Worm (Caenorhabditis elegans) whole organism, early embryonic: Measurements from ENCODE around the gene srh-276.

Source experiments
- B0310.2 ChIP-seq: sonication (generic microtip); optimal IDR thresholded peaks from 2 replicates; lab custom pipeline; 2016; ENCODE audit warnings: mild to moderate bottlenecking, missing genetic modification characterization, missing compliant biosample characterization
- F13C5.2 ChIP-seq: sonication (generic microtip); optimal IDR thresholded peaks from 2 replicates; lab custom pipeline; 2017; ENCODE audit warnings: mild to moderate bottlenecking, missing genetic modification characterization, inconsistent platforms, missing compliant biosample characterization
- aly-1 ChIP-seq: sonication (generic microtip); optimal IDR thresholded peaks from 2 replicates; lab custom pipeline; 2016; ENCODE audit warnings: missing genetic modification characterization, missing compliant biosample characterization
- ama-1 ChIP-seq: fragments of 150-350 bp; optimal IDR thresholded peaks from 2 replicates; lab custom pipeline; 2014
- ceh-13 ChIP-seq: fragments of 200-800 bp; sonication (Bioruptor generic); optimal IDR thresholded peaks from 2 replicates; lab custom pipeline; 2018; ENCODE audit warnings: mild to moderate bottlenecking, missing genetic modification characterization, missing compliant biosample characterization
- ets-7 ChIP-seq: sonication (generic microtip); optimal IDR thresholded peaks from 2 replicates; lab custom pipeline; 2016; ENCODE audit warnings: missing genotype, missing genetic modification characterization, missing compliant biosample characterization
- flt-1 ChIP-seq: fragments of 200-800 bp; sonication (Bioruptor generic); IDR thresholded peaks from 2 replicates; pipeline ENCODE4 v1.3.6; 2022; ENCODE audit warnings: missing genetic modification characterization, missing compliant biosample characterization
- hmg-4 ChIP-seq: fragments of 200-800 bp; sonication (Bioruptor generic); optimal IDR thresholded peaks from 2 replicates; lab custom pipeline; 2018; ENCODE audit warnings: mild to moderate bottlenecking, missing genetic modification characterization, missing compliant biosample characterization
- pes-1 ChIP-seq: fragments of 200-800 bp; sonication (Bioruptor generic); IDR thresholded peaks from 2 replicates; pipeline ENCODE4 v1.3.6; 2022; ENCODE audit warnings: missing genetic modification reagents, missing genetic modification characterization, missing compliant biosample characterization
- scrt-1 ChIP-seq: fragments of 200-800 bp; sonication (Bioruptor generic); IDR thresholded peaks from 2 replicates; pipeline ENCODE4 v1.3.6; 2022; ENCODE audit warnings: missing genetic modification characterization, missing compliant biosample characterization
- tbx-37 ChIP-seq: fragments of 200-800 bp; sonication (Bioruptor generic); conservative IDR thresholded peaks from 2 replicates; pipeline ENCODE4 v1.3.6; 2022; ENCODE audit warnings: missing genetic modification reagents, missing genetic modification characterization, missing compliant biosample characterization

DNA sequence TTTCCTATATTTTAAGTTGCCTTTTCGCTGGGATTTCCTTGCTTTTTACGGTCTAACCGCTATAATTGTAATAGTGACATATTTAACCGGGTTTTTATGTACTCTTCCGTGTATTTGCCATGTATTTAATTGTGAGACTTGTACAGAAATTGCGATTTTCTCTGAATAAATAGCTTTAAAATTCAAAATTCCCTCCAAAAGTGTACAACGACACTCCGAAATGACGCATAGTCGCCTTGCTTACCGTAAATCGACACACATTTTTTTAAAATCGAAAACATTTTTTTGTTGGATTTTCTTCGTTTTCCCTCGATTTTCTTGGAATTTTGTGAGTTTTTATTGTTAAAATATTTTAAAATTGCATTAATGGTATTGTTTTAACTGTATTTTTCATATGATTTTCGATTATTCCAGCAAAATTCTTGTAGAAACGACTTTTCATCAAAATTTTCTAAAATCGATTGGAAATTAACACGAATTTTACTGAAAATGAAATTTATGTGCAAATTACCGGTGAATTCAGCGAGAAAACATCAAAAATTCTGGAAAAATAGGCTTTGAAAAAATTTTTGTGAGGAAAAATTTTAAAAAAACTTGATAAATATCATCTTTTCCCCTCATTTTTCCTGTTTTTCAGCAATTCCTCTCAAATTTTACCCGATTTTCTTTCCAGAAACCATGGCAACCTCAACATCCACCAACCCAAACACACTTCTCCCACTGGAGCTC is 40.7 kb downstream of the srh-276 start, which contains the start of gene lsm-5:
- TF ChIP-seq ama-1 (no peak), flt-1 (GFP tag; lab: Robert Waterston, UW) (no peak), B0310.2 (tag; lab: Kevin White, UChicago) (no peak), F13C5.2 (tag; lab: Kevin White, UChicago) (no peak), pes-1 (GFP tag; lab: Robert Waterston, UW) (no peak), aly-1 (tag; lab: Kevin White, UChicago) (no peak), ceh-13 (no peak), scrt-1 (GFP tag; lab: Robert Waterston, UW) (no peak), hmg-4 (GFP tag; lab: Kevin White, UChicago) (no peak), tbx-37 (no peak), ets-7 (no peak)
